Worm (Caenorhabditis elegans): ENCODE data around the gene B0281.5.

The B0281.5 gene

ce11 chrII:2295817-2296315 is 4.9 kb downstream of the B0281.5 start, which contains the start of gene fbxc-25:
TSS of gene fbxc-25 (minus strand) at chrII:2296265.
- no peak for TF ChIP-seq pqm-1 (tag; optimal IDR thresholded peaks at IDR 0.05)
- TF ChIP-seq daf-12 (tag; optimal IDR thresholded peaks at IDR 0.05): no peak
- TF ChIP-seq nhr-237 (tag; optimal IDR thresholded peaks at IDR 0.05): no peak
- TF ChIP-seq nhr-23 (tag; optimal IDR thresholded peaks at IDR 0.05): no peak
- TF ChIP-seq jun-1 (tag; optimal IDR thresholded peaks at IDR 0.05): no peak
- no peak for TF ChIP-seq nhr-43 (tag; optimal IDR thresholded peaks at IDR 0.05; ENCODE audit: poor library complexity, severe bottlenecking)
- no peak for TF ChIP-seq lin-39 (tag; optimal IDR thresholded peaks at IDR 0.05)
- TF ChIP-seq elt-3 (tag; optimal IDR thresholded peaks at IDR 0.05): no peak

DNA sequence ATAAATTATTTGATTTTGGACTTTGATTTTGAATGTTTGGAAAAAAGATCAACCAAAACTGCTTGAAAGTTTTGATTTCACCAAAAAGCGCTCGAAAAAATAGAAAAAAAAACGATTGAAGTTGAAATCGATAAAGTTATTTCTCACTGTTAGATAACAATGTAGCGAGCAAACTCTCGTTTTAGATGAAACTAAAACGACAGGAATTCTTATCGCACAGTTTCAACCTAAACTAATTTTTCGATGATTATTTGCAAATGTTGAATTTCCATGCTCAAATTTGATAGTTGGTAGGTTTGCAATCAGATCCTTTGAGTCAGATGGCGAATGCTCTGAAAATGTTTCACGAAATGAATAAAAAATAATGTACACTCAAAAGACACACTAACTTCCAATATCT is 8.2 kb downstream of the B0281.5 start:
- TF ChIP-seq zag-1 (tag; optimal IDR thresholded peaks at IDR 0.05) (no peak), egl-5 (tag; optimal IDR thresholded peaks at IDR 0.05) (no peak), elt-1 (tag; optimal IDR thresholded peaks at IDR 0.05) (no peak), pqm-1 (tag; optimal IDR thresholded peaks at IDR 0.05) (peak; percentile 1), skn-1 (tag; optimal IDR thresholded peaks at IDR 0.05) (no peak), ceh-9 (tag; optimal IDR thresholded peaks at IDR 0.05) (no peak), elt-2 (tag; optimal IDR thresholded peaks at IDR 0.05) (peak; percentile 46), jun-1 (tag; optimal IDR thresholded peaks at IDR 0.05) (no peak), mml-1 (tag; optimal IDR thresholded peaks at IDR 0.05) (no peak)

DNA sequence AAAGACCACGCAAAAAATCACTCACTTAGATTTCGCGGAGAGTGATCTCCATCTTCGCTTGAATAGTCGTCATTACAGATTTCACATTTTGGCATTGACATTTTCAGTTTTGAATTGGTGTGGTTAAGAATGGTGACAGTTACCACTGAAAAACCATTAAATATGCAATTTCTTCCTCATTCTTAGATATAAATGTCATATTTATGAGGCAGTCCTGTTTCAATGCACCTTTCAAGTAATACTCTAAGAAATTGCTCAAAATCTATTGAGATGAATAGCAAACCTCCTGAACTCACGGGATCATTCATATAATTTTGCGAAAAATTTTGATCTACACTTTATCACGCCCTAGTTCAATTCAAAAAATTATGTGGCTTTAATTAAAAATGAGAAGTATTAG is 8.7 kb downstream of the B0281.5 start, which contains the start of gene K09F6.7:
Gene K09F6.7, minus strand, starts transcription at position 101 of the 400 bp plus-strand sequence.
- no peak for TF ChIP-seq fkh-10 (GFP tag; optimal IDR thresholded peaks at IDR 0.05)
- no peak for TF ChIP-seq elt-3 (tag; optimal IDR thresholded peaks at IDR 0.05)
- TF ChIP-seq egl-5 (tag; optimal IDR thresholded peaks at IDR 0.05): no peak
- TF ChIP-seq ztf-4 (tag; optimal IDR thresholded peaks at IDR 0.05): no peak
- no peak for TF ChIP-seq ceh-28 (tag; optimal IDR thresholded peaks at IDR 0.05)
- no peak for TF ChIP-seq nhr-12 (tag; optimal IDR thresholded peaks at IDR 0.05)
- TF ChIP-seq ztf-11 (tag; optimal IDR thresholded peaks at IDR 0.05): no peak
- no peak for TF ChIP-seq mdl-1 (tag; optimal IDR thresholded peaks at IDR 0.05)
- no peak for TF ChIP-seq nhr-237 (tag; optimal IDR thresholded peaks at IDR 0.05)
- TF ChIP-seq daf-12 (tag; optimal IDR thresholded peaks at IDR 0.05): no peak

- TF ChIP-seq ztf-4 (tag; optimal IDR thresholded peaks at IDR 0.05) (no peak), nhr-77 (tag; optimal IDR thresholded peaks at IDR 0.05) (no peak), eor-1 (tag; optimal IDR thresholded peaks at IDR 0.05) (no peak), hmg-11 (tag; optimal IDR thresholded peaks at IDR 0.05) (no peak), ama-1 (optimal IDR thresholded peaks at IDR 0.05) (no peak), lsy-12 (tag; optimal IDR thresholded peaks at IDR 0.05) (no peak), R02D3.7 (tag; optimal IDR thresholded peaks at IDR 0.05) (no peak), ceh-82 (tag; optimal IDR thresholded peaks at IDR 0.05) (peak; percentile 24), lin-39 (tag; optimal IDR thresholded peaks at IDR 0.05) (peak; percentile 54), unc-62 (GFP tag; optimal IDR thresholded peaks at IDR 0.05) (peak; percentile 11), zag-1 (tag; optimal IDR thresholded peaks at IDR 0.05) (no peak), unc-39 (tag; optimal IDR thresholded peaks at IDR 0.05) (no peak)
Measured at ce11 chrII:2289441-2289840, 11.3 kb downstream of the B0281.5 start.

DNA sequence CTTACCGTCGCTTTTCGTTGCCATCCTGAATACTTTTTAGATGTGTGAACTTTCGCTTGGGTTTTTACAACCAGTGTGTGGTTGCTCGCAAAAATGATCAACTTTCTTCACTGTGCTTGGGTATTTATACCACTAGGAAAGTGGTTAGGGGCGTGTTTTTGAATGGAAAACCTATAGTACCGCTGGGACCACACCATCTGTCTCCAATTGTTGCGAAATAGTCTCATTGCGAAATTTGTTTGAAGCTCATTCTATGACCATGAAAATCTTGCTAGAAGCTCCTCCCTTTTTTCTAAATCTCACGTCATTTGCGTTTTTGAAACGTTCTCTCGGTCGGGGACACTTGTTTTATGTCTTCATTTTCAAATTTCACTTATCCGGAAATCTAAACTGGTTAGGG is 12.0 kb downstream of the B0281.5 start, which contains the start of the genes K09F6.10 and K09F6.13:
Gene K09F6.10, minus strand, starts transcription at position 86 of the 400 bp plus-strand sequence.
Gene K09F6.13, plus strand, starts transcription at position 317 of the 400 bp plus-strand sequence.
- no peak for TF ChIP-seq egl-5 (tag; optimal IDR thresholded peaks at IDR 0.05)
- TF ChIP-seq lin-39 (tag; optimal IDR thresholded peaks at IDR 0.05): peak; percentile 33
- TF ChIP-seq nhr-28 (tag; optimal IDR thresholded peaks at IDR 0.05): no peak
- no peak for TF ChIP-seq fos-1 (tag; optimal IDR thresholded peaks at IDR 0.05)
- TF ChIP-seq mml-1 (tag; optimal IDR thresholded peaks at IDR 0.05): no peak
- TF ChIP-seq nhr-76 (tag; optimal IDR thresholded peaks at IDR 0.05): no peak

- TF ChIP-seq nhr-25 (tag; optimal IDR thresholded peaks at IDR 0.05) (no peak), nhr-23 (tag; optimal IDR thresholded peaks at IDR 0.05) (no peak), fkh-2 (tag; optimal IDR thresholded peaks at IDR 0.05) (no peak), pqm-1 (tag; optimal IDR thresholded peaks at IDR 0.05) (no peak), sea-2 (GFP tag; optimal IDR thresholded peaks at IDR 0.05) (no peak), aly-2 (tag; optimal IDR thresholded peaks at IDR 0.05) (no peak), ceh-9 (tag; optimal IDR thresholded peaks at IDR 0.05) (no peak)
Measured at ce11 chrII:2284703-2285102, 16.1 kb downstream of the B0281.5 start.

Measured in whole organism, L3 larva.